Fruit fly (Drosophila melanogaster) whole organism, embryonic: Measurements from ENCODE around the gene CG15286.
A peak's percentile ranks its signal among the peaks of the same experiment; 100 is the strongest.

ENCODE experiments used
- Ada2b ChIP-seq: fragments of 200-800 bp; sonication (Bioruptor generic); IDR thresholded peaks from 2 replicates; pipeline ENCODE4 v1.3.6; 2022; ENCODE audit warnings: missing biosample characterization, missing genetic modification characterization
- Atf6 ChIP-seq: fragments of 200-800 bp; sonication (Bioruptor generic); IDR thresholded peaks from 2 replicates; pipeline ENCODE4 v1.3.6; 2022; ENCODE audit warnings: missing biosample characterization, missing genetic modification characterization
- BEAF-32 ChIP-seq: fragments of 200-800 bp; sonication (Bioruptor generic); optimal IDR thresholded peaks from 3 replicates; lab custom pipeline; 2017; ENCODE audit warnings: missing biosample characterization, missing genetic modification characterization, mild to moderate bottlenecking, moderate library complexity, missing genetic modification reagents
- Bdp1 ChIP-seq: fragments of 200-800 bp; sonication (Bioruptor generic); optimal IDR thresholded peaks from 3 replicates; lab custom pipeline; 2016; ENCODE audit warnings: missing biosample characterization, missing genetic modification characterization
- CG10543 ChIP-seq: fragments of 200-800 bp; sonication (Bioruptor generic); optimal IDR thresholded peaks from 3 replicates; lab custom pipeline; 2017; ENCODE audit warnings: missing biosample characterization, mild to moderate bottlenecking, missing genetic modification characterization, moderate library complexity
- CG10979 ChIP-seq: fragments of 200-800 bp; sonication (Bioruptor generic); optimal IDR thresholded peaks from 2 replicates; lab custom pipeline; 2018; ENCODE audit warnings: missing biosample characterization, mild to moderate bottlenecking, missing genetic modification characterization, moderate library complexity
- CG12236 ChIP-seq: fragments of 200-800 bp; sonication (Bioruptor generic); optimal IDR thresholded peaks from 2 replicates; lab custom pipeline; 2016; ENCODE audit warnings: missing biosample characterization, missing genetic modification characterization
- CG16813 ChIP-seq: fragments of 200-800 bp; sonication (Bioruptor generic); IDR thresholded peaks from 3 replicates; pipeline ENCODE4 v1.3.6; 2022; ENCODE audit warnings: missing biosample characterization, missing genetic modification characterization; ENCODE audit not compliant: partially characterized antibody
- CG2678 ChIP-seq: fragments of 200-800 bp; sonication (Bioruptor generic); optimal IDR thresholded peaks from 3 replicates; lab custom pipeline; 2019; ENCODE audit warnings: missing biosample characterization, mild to moderate bottlenecking, missing genetic modification characterization, moderate library complexity
- CG2875 ChIP-seq: fragments of 200-800 bp; sonication (Bioruptor generic); optimal IDR thresholded peaks from 2 replicates; lab custom pipeline; 2017; ENCODE audit warnings: missing biosample characterization, mild to moderate bottlenecking, missing genetic modification characterization, missing genetic modification reagents
- CG2889 ChIP-seq: fragments of 200-800 bp; sonication (Bioruptor generic); IDR thresholded peaks from 3 replicates; pipeline ENCODE4 v1.3.6; 2022; ENCODE audit warnings: missing biosample characterization, missing genetic modification characterization
- CG3065 ChIP-seq: fragments of 200-800 bp; sonication (Bioruptor generic); optimal IDR thresholded peaks from 2 replicates; lab custom pipeline; 2016; ENCODE audit warnings: missing biosample characterization, missing genetic modification characterization
- CG32532 ChIP-seq: fragments of 200-800 bp; sonication (Bioruptor generic); IDR thresholded peaks from 2 replicates; pipeline ENCODE4 v1.3.6; 2022; ENCODE audit warnings: missing biosample characterization, missing genetic modification characterization
- CG34224 ChIP-seq: fragments of 200-800 bp; sonication (Bioruptor generic); IDR thresholded peaks from 3 replicates; pipeline ENCODE4 v1.3.6; 2022; ENCODE audit warnings: missing biosample characterization, missing genetic modification characterization; ENCODE audit not compliant: partially characterized antibody
- CG42726 ChIP-seq: fragments of 200-800 bp; sonication (Bioruptor generic); IDR thresholded peaks from 2 replicates; pipeline ENCODE4 v1.3.6; 2022; ENCODE audit warnings: missing biosample characterization, missing genetic modification characterization; ENCODE audit not compliant: partially characterized antibody
- CG4730 ChIP-seq: fragments of 200-800 bp; sonication (Bioruptor generic); IDR thresholded peaks from 2 replicates; pipeline ENCODE4 v1.3.6; 2022; ENCODE audit warnings: missing biosample characterization, missing genetic modification characterization
- CG5245 ChIP-seq: fragments of 200-800 bp; sonication (Bioruptor generic); optimal IDR thresholded peaks from 3 replicates; lab custom pipeline; 2016; ENCODE audit warnings: missing biosample characterization, missing genetic modification characterization
- CG7786 ChIP-seq: fragments of 200-800 bp; sonication (Bioruptor generic); optimal IDR thresholded peaks from 2 replicates; lab custom pipeline; 2016; ENCODE audit warnings: missing biosample characterization, missing genetic modification characterization
- CG8290 ChIP-seq, 3 experiments: fragments of 200-800 bp; sonication (Bioruptor generic); optimal IDR thresholded peaks; 2 replicates each; lab custom pipeline; 2016 to 2019; ENCODE audit warnings: missing biosample characterization in 3 of 3, missing genetic modification characterization in 3 of 3, mild to moderate bottlenecking in 2 of 3, moderate library complexity in 1 of 3
- CkIIα-i1 ChIP-seq: fragments of 200-800 bp; sonication (Bioruptor generic); IDR thresholded peaks from 2 replicates; pipeline ENCODE4 v1.3.6; 2022; ENCODE audit warnings: missing biosample characterization, missing genetic modification characterization
- Dad ChIP-seq: fragments of 200-800 bp; sonication (Bioruptor generic); optimal IDR thresholded peaks from 3 replicates; lab custom pipeline; 2016; ENCODE audit warnings: missing biosample characterization, missing genetic modification characterization
- Doc3 ChIP-seq: fragments of 200-800 bp; sonication (Bioruptor generic); IDR thresholded peaks from 3 replicates; pipeline ENCODE4 v1.3.6; 2022; ENCODE audit warnings: missing biosample characterization, missing genetic modification characterization; ENCODE audit not compliant: partially characterized antibody
- H2.0 ChIP-seq: fragments of 200-800 bp; sonication (Bioruptor generic); IDR thresholded peaks from 2 replicates; pipeline ENCODE4 v1.3.6; 2022; ENCODE audit warnings: missing biosample characterization, missing genetic modification characterization
- Hey ChIP-seq: fragments of 200-800 bp; sonication (Bioruptor generic); optimal IDR thresholded peaks from 3 replicates; lab custom pipeline; 2018; ENCODE audit warnings: missing biosample characterization, mild to moderate bottlenecking, missing genetic modification characterization
- Hmr ChIP-seq: fragments of 200-800 bp; sonication (Bioruptor generic); optimal IDR thresholded peaks from 3 replicates; lab custom pipeline; 2017; ENCODE audit warnings: mild to moderate bottlenecking, missing biosample characterization, missing genetic modification reagents, missing genetic modification characterization
- Nf-YA ChIP-seq: fragments of 200-800 bp; sonication (Bioruptor generic); IDR thresholded peaks from 2 replicates; pipeline ENCODE4 v1.3.6; 2022; ENCODE audit warnings: missing biosample characterization, missing genetic modification characterization
- Opbp ChIP-seq: fragments of 200-800 bp; sonication (Bioruptor generic); IDR thresholded peaks from 3 replicates; pipeline ENCODE4 v1.3.6; 2022; ENCODE audit warnings: missing biosample characterization, missing genetic modification characterization; ENCODE audit not compliant: partially characterized antibody
- Pdp1 ChIP-seq, 2 experiments: fragments of 200-800 bp; sonication (Bioruptor generic); optimal IDR thresholded peaks; 3 replicates each; lab custom pipeline; 2016; ENCODE audit warnings: missing biosample characterization in 2 of 2, missing genetic modification characterization in 2 of 2, mild to moderate bottlenecking in 1 of 2, moderate library complexity in 1 of 2
- Side ChIP-seq: fragments of 200-800 bp; sonication (Bioruptor generic); optimal IDR thresholded peaks from 2 replicates; lab custom pipeline; 2016; ENCODE audit warnings: missing biosample characterization, missing genetic modification characterization
- Sry-β ChIP-seq: fragments of 200-800 bp; sonication (Bioruptor generic); optimal IDR thresholded peaks from 2 replicates; lab custom pipeline; 2018; ENCODE audit warnings: missing biosample characterization, mild to moderate bottlenecking, missing genetic modification characterization, moderate library complexity
- ara ChIP-seq: fragments of 200-800 bp; sonication (Bioruptor generic); IDR thresholded peaks from 2 replicates; pipeline ENCODE4 v1.3.6; 2022; ENCODE audit warnings: missing biosample characterization, missing genetic modification characterization
- cas ChIP-seq: fragments of 200-800 bp; sonication (Bioruptor generic); IDR thresholded peaks from 2 replicates; pipeline ENCODE4 v1.3.6; 2022; ENCODE audit warnings: missing biosample characterization, missing genetic modification characterization
- disco-r ChIP-seq: fragments of 200-800 bp; sonication (Bioruptor generic); optimal IDR thresholded peaks from 2 replicates; lab custom pipeline; 2016; ENCODE audit warnings: missing biosample characterization, missing genetic modification characterization
- gcm2 ChIP-seq: fragments of 200-800 bp; sonication (Bioruptor generic); optimal IDR thresholded peaks from 2 replicates; lab custom pipeline; 2016; ENCODE audit warnings: missing biosample characterization, missing genetic modification characterization
- inv ChIP-seq: fragments of 200-800 bp; sonication (Bioruptor generic); IDR thresholded peaks from 2 replicates; pipeline ENCODE4 v1.3.6; 2022; ENCODE audit warnings: missing biosample characterization, missing genetic modification characterization; ENCODE audit not compliant: partially characterized antibody
- jing ChIP-seq: fragments of 200-800 bp; sonication (Bioruptor generic); optimal IDR thresholded peaks from 2 replicates; lab custom pipeline; 2018; ENCODE audit warnings: missing biosample characterization, mild to moderate bottlenecking, missing genetic modification characterization
- maf-S ChIP-seq: fragments of 200-800 bp; sonication (Bioruptor generic); optimal IDR thresholded peaks from 2 replicates; lab custom pipeline; 2016; ENCODE audit warnings: missing biosample characterization, missing genetic modification characterization
- pan ChIP-seq, 4 experiments: fragments of >200 bp in 3 of 4; fragments of 200-800 bp in 1 of 4; sonication (Bioruptor generic) in 1 of 4; optimal IDR thresholded peaks in 3 of 4; IDR thresholded peaks in 1 of 4; 2 replicates each; pipeline versions ENCODE4 v1.3.6 to Lab custom; 2017 to 2022; ENCODE audit warnings: missing biosample characterization in 2 of 4, missing genetic modification characterization in 2 of 4, mixed read lengths in 1 of 4
- peb ChIP-seq: fragments of 200-800 bp; sonication (Bioruptor generic); IDR thresholded peaks from 2 replicates; pipeline ENCODE4 v1.3.6; 2022; ENCODE audit warnings: missing biosample characterization, missing genetic modification characterization
- pzg ChIP-seq: fragments of 200-800 bp; sonication (Bioruptor generic); optimal IDR thresholded peaks from 3 replicates; lab custom pipeline; 2018; ENCODE audit warnings: missing biosample characterization, mild to moderate bottlenecking, missing genetic modification characterization, moderate library complexity
- ro ChIP-seq: fragments of 200-800 bp; sonication (Bioruptor generic); IDR thresholded peaks from 2 replicates; pipeline ENCODE4 v1.3.6; 2022; ENCODE audit warnings: missing biosample characterization, missing genetic modification characterization
- slou ChIP-seq: fragments of 200-800 bp; sonication (Bioruptor generic); optimal IDR thresholded peaks from 3 replicates; lab custom pipeline; 2016; ENCODE audit warnings: missing biosample characterization, missing genetic modification characterization
- sna ChIP-seq: fragments of 200-800 bp; sonication (Bioruptor generic); IDR thresholded peaks from 2 replicates; pipeline ENCODE4 v1.3.6; 2022; ENCODE audit warnings: missing biosample characterization, missing genetic modification characterization; ENCODE audit not compliant: partially characterized antibody
- ssp ChIP-seq: fragments of 200-800 bp; sonication (Bioruptor generic); IDR thresholded peaks from 2 replicates; pipeline ENCODE4 v1.3.6; 2022; ENCODE audit warnings: missing biosample characterization, missing genetic modification characterization
- tgo ChIP-seq: fragments of 200-800 bp; sonication (Bioruptor generic); IDR thresholded peaks from 3 replicates; pipeline ENCODE4 v1.3.6; 2022; ENCODE audit warnings: missing biosample characterization, missing genetic modification characterization
- tup ChIP-seq: fragments of 200-800 bp; sonication (Bioruptor generic); optimal IDR thresholded peaks from 2 replicates; lab custom pipeline; 2016; ENCODE audit warnings: missing biosample characterization, mild to moderate bottlenecking, missing genetic modification characterization, moderate library complexity
- unc-4 ChIP-seq: fragments of 200-800 bp; sonication (Bioruptor generic); IDR thresholded peaks from 2 replicates; pipeline ENCODE4 v1.3.6; 2022; ENCODE audit warnings: missing biosample characterization, missing genetic modification characterization; ENCODE audit not compliant: partially characterized antibody
- usp ChIP-seq: fragments of >200 bp; optimal IDR thresholded peaks from 2 replicates; lab custom pipeline; 2017; ENCODE audit warnings: missing biosample characterization, missing genetic modification characterization

The CG15286 gene

dm6 chr2L:14358780-14359462 is 20.9 kb downstream of the CG15286 start, which contains the start of gene Pgant35A (continued):
- TF ChIP-seq disco-r (GFP tag; lab: Kevin White, UChicago) (no peak), CG32532 (GFP tag; lab: Robert Waterston, UW) (peak; percentile 49), Pdp1 (GFP tag; optimal IDR thresholded peaks at IDR 0.05; lab: Kevin White, UChicago) (peak; percentile 6 to 21), cas (GFP tag; lab: Robert Waterston, UW) (no peak), Dad (GFP tag; lab: Kevin White, UChicago) (no peak), ro (GFP tag; lab: Robert Waterston, UW) (no peak), CG4730 (GFP tag; lab: Robert Waterston, UW) (no peak), inv (no peak), sna (GFP tag; lab: Robert Waterston, UW) (no peak), CG42726 (GFP tag; lab: Robert Waterston, UW) (no peak), Bdp1 (no peak), CkIIα-i1 (GFP tag; lab: Robert Waterston, UW) (no peak), Doc3 (GFP tag; lab: Robert Waterston, UW) (no peak), H2.0 (GFP tag; lab: Robert Waterston, UW) (no peak), unc-4 (GFP tag; lab: Robert Waterston, UW) (no peak), Sry-β (peak; percentile 99), ara (GFP tag; lab: Robert Waterston, UW) (no peak; the same call in 1 of the 2 replicates), gcm2 (GFP tag; lab: Kevin White, UChicago) (no peak), Nf-YA (no peak), CG10979 (tag; lab: Kevin White, UChicago) (peak; percentile 19), tup (no peak), peb (no peak), CG34224 (GFP tag; lab: Robert Waterston, UW) (no peak), Side (GFP tag; lab: Kevin White, UChicago) (peak; percentile 11), CG5245 (GFP tag; lab: Kevin White, UChicago) (no peak), jing (GFP tag; lab: Kevin White, UChicago) (no peak), Opbp (GFP tag; lab: Robert Waterston, UW) (no peak), CG3065 (no peak), Ada2b (no peak), BEAF-32 (GFP tag; lab: Kevin White, UChicago) (peak; percentile 32), CG8290 (GFP tag; optimal IDR thresholded peaks at IDR 0.05; lab: Kevin White, UChicago) (no peak), CG8290 (tag; optimal IDR thresholded peaks at IDR 0.05; lab: Kevin White, UChicago) (peak in 1 of 2 experiments; percentile 37), usp (GFP tag; lab: Kevin White, UChicago) (no peak), pan (optimal IDR thresholded peaks at IDR 0.05; lab: Kevin White, UChicago) (no peak), pan (GFP tag; optimal IDR thresholded peaks at IDR 0.05 in 1 of 2, IDR thresholded peaks at IDR 0.05 in 1 of 2) (peak in 1 of 2 experiments; percentile 40), pzg (GFP tag; lab: Kevin White, UChicago) (peak; percentile 52), CG16813 (GFP tag; lab: Robert Waterston, UW) (no peak), Hmr (GFP tag; lab: Kevin White, UChicago) (peak; percentile 47), slou (no peak), CG10543 (GFP tag; lab: Kevin White, UChicago) (peak; percentile 47), tgo (no peak), CG2875 (GFP tag; lab: Kevin White, UChicago) (no peak), CG2889 (no peak), CG2678 (tag; lab: Kevin White, UChicago) (peak; percentile 61), CG7786 (GFP tag; lab: Kevin White, UChicago) (peak; percentile 50), Atf6 (GFP tag; lab: Robert Waterston, UW) (peak; percentile 44; the same call in 1 of the 2 replicates), CG12236 (GFP tag; lab: Kevin White, UChicago) (no peak), Hey (no peak), maf-S (GFP tag; lab: Kevin White, UChicago) (peak; percentile 20), ssp (GFP tag; lab: Robert Waterston, UW) (no peak; the same call in 1 of the 2 replicates)
